Worm (Caenorhabditis elegans) whole organism, young adult: ENCODE measurements around the gene nspc-20.

Experiments
- F52B5.7 ChIP-seq: sonication (generic microtip); optimal IDR thresholded peaks from 2 replicates; lab custom pipeline; 2016; ENCODE audit warnings: mild to moderate bottlenecking, missing genetic modification characterization, missing compliant biosample characterization
- Y56A3A.18 ChIP-seq: fragments of 200-800 bp; sonication (Bioruptor generic); IDR thresholded peaks from 2 replicates; pipeline ENCODE4 v1.3.6; 2022; ENCODE audit warnings: missing genetic modification reagents, missing genetic modification characterization, missing compliant biosample characterization
- ZK185.1 ChIP-seq: sonication (generic microtip); optimal IDR thresholded peaks from 2 replicates; lab custom pipeline; 2016; ENCODE audit warnings: mild to moderate bottlenecking, missing genetic modification characterization, missing compliant biosample characterization; ENCODE audit not compliant: poor library complexity, severe bottlenecking
- attf-5 ChIP-seq: fragments of 200-800 bp; sonication (Bioruptor generic); optimal IDR thresholded peaks from 2 replicates; lab custom pipeline; 2018; ENCODE audit warnings: mild to moderate bottlenecking, missing genetic modification characterization, missing compliant biosample characterization
- ceh-100 ChIP-seq: fragments of 200-800 bp; sonication (Bioruptor generic); IDR thresholded peaks from 2 replicates; pipeline ENCODE4 v1.3.6; 2022; ENCODE audit warnings: missing genetic modification reagents, missing genetic modification characterization, missing compliant biosample characterization
- ceh-27 ChIP-seq: fragments of 200-800 bp; sonication (Bioruptor generic); optimal IDR thresholded peaks from 2 replicates; lab custom pipeline; 2018; ENCODE audit warnings: mild to moderate bottlenecking, missing genetic modification characterization, moderate library complexity, missing compliant biosample characterization
- ceh-58 ChIP-seq: fragments of 200-800 bp; sonication (Bioruptor generic); IDR thresholded peaks from 2 replicates; pipeline ENCODE4 v1.3.6; 2022; ENCODE audit warnings: missing genetic modification characterization, missing compliant biosample characterization
- chd-7 ChIP-seq: sonication (generic microtip); optimal IDR thresholded peaks from 2 replicates; lab custom pipeline; 2016; ENCODE audit warnings: mild to moderate bottlenecking, missing genetic modification characterization, moderate library complexity, missing compliant biosample characterization
- die-1 ChIP-seq: sonication (generic microtip); optimal IDR thresholded peaks from 2 replicates; lab custom pipeline; 2016; ENCODE audit warnings: missing genotype, mild to moderate bottlenecking, missing genetic modification characterization, missing compliant biosample characterization
- dox-1 ChIP-seq: fragments of 200-800 bp; sonication (Bioruptor generic); IDR thresholded peaks from 2 replicates; pipeline ENCODE4 v1.3.6; 2022; ENCODE audit warnings: missing genetic modification reagents, missing genetic modification characterization, missing compliant biosample characterization
- dpl-1 ChIP-seq: fragments of 150-350 bp; optimal IDR thresholded peaks from 2 replicates; lab custom pipeline; 2014; ENCODE audit warnings: missing biosample characterization, missing genetic modification reagents, missing genetic modification characterization
- egl-18 ChIP-seq: fragments of 200-800 bp; sonication (Bioruptor generic); IDR thresholded peaks from 2 replicates; pipeline ENCODE4 v1.3.6; 2022; ENCODE audit warnings: missing genetic modification reagents, missing genetic modification characterization, missing compliant biosample characterization
- fkh-3 ChIP-seq: sonication (generic microtip); optimal IDR thresholded peaks from 2 replicates; lab custom pipeline; 2016; ENCODE audit warnings: mild to moderate bottlenecking, missing genetic modification characterization, missing compliant biosample characterization
- hmg-1.2 ChIP-seq: fragments of 200-800 bp; sonication (Bioruptor generic); IDR thresholded peaks from 2 replicates; pipeline ENCODE4 v1.3.6; 2022; ENCODE audit warnings: missing genetic modification reagents, missing genetic modification characterization, missing compliant biosample characterization
- lag-1 ChIP-seq: fragments of 200-800 bp; sonication (Bioruptor generic); IDR thresholded peaks from 2 replicates; pipeline ENCODE4 v1.3.6; 2022; ENCODE audit warnings: missing genetic modification reagents, missing genetic modification characterization, missing compliant biosample characterization
- madf-3 ChIP-seq: fragments of 200-800 bp; sonication (Bioruptor generic); IDR thresholded peaks from 2 replicates; pipeline ENCODE4 v1.3.6; 2022; ENCODE audit warnings: missing genetic modification reagents, missing genetic modification characterization, missing compliant biosample characterization
- madf-6 ChIP-seq: fragments of 200-800 bp; sonication (Bioruptor generic); IDR thresholded peaks from 2 replicates; pipeline ENCODE4 v1.3.6; 2022; ENCODE audit warnings: missing genetic modification reagents, missing genetic modification characterization, missing compliant biosample characterization
- madf-8 ChIP-seq: fragments of 200-800 bp; sonication (Bioruptor generic); conservative IDR thresholded peaks from 2 replicates; pipeline ENCODE4 v1.3.6; 2022; ENCODE audit warnings: missing genetic modification reagents, missing genetic modification characterization, missing compliant biosample characterization
- mel-28 ChIP-seq: sonication (generic microtip); optimal IDR thresholded peaks from 2 replicates; lab custom pipeline; 2016; ENCODE audit warnings: borderline replicate concordance, mild to moderate bottlenecking, missing genetic modification characterization, missing compliant biosample characterization
- nfya-1 ChIP-seq: sonication (generic microtip); optimal IDR thresholded peaks from 2 replicates; lab custom pipeline; 2017; ENCODE audit warnings: antibody characterized with exemption, missing compliant biosample characterization, missing genetic modification characterization, borderline replicate concordance; ENCODE audit not compliant: insufficient read depth
- nhr-179 ChIP-seq: sonication (generic microtip); optimal IDR thresholded peaks from 2 replicates; lab custom pipeline; 2016; ENCODE audit warnings: mild to moderate bottlenecking, missing genetic modification characterization, missing compliant biosample characterization
- nhr-80 ChIP-seq: sonication (generic microtip); optimal IDR thresholded peaks from 2 replicates; lab custom pipeline; 2016; ENCODE audit warnings: missing genetic modification characterization, missing compliant biosample characterization
- pha-4 ChIP-seq: fragments of 150-350 bp; sonication (generic microtip); optimal IDR thresholded peaks from 2 replicates; lab custom pipeline; 2014; ENCODE audit warnings: missing biosample characterization, missing genetic modification reagents, missing genetic modification characterization
- rcor-1 ChIP-seq: fragments of 200-800 bp; sonication (Bioruptor generic); IDR thresholded peaks from 2 replicates; pipeline ENCODE4 v1.3.6; 2022; ENCODE audit warnings: missing genetic modification reagents, missing genetic modification characterization, missing compliant biosample characterization
- rec-8 ChIP-seq, 2 experiments: sonication (generic microtip); optimal IDR thresholded peaks; 2 replicates each; lab custom pipeline; 2016; ENCODE audit warnings: mild to moderate bottlenecking in 2 of 2, missing genetic modification characterization in 2 of 2, missing genetic modification reagents in 2 of 2, missing genotype in 2 of 2, missing biosample characterization in 1 of 2, missing compliant biosample characterization in 1 of 2, moderate library complexity in 1 of 2
- sea-2 ChIP-seq: fragments of 200-800 bp; sonication (Bioruptor generic); IDR thresholded peaks from 2 replicates; pipeline ENCODE4 v1.3.6; 2022; ENCODE audit warnings: missing genetic modification characterization, missing compliant biosample characterization
- sptf-2 ChIP-seq: fragments of 200-800 bp; sonication (Bioruptor generic); optimal IDR thresholded peaks from 2 replicates; lab custom pipeline; 2018; ENCODE audit warnings: mild to moderate bottlenecking, missing genetic modification characterization, missing compliant biosample characterization
- tbx-9 ChIP-seq: sonication (generic microtip); optimal IDR thresholded peaks from 2 replicates; lab custom pipeline; 2016; ENCODE audit warnings: borderline replicate concordance, missing genetic modification characterization, inconsistent platforms, missing compliant biosample characterization
- unc-62 ChIP-seq: fragments of 150-350 bp; optimal IDR thresholded peaks from 2 replicates; lab custom pipeline; 2014; ENCODE audit warnings: missing biosample characterization, missing genetic modification reagents, missing genetic modification characterization
- ztf-22 ChIP-seq: fragments of 200-800 bp; sonication (Bioruptor generic); optimal IDR thresholded peaks from 2 replicates; lab custom pipeline; 2018; ENCODE audit warnings: mild to moderate bottlenecking, missing genetic modification characterization, moderate library complexity, missing compliant biosample characterization

Gene nspc-20

ce11 chrX:14499830-14500409 is 30.1 kb downstream of the nspc-20 start:
- TF ChIP-seq unc-62 (peak; percentile 17), ceh-58 (GFP tag; lab: Robert Waterston, UW) (no peak)
- TF ChIP-seq, all 124 proteins: peak for 1

- TF ChIP-seq mel-28 (tag; lab: Kevin White, UChicago), result no peak
- TF ChIP-seq sea-2 (GFP tag; lab: Robert Waterston, UW), result no peak
- TF ChIP-seq rec-8 (tag; optimal IDR thresholded peaks at IDR 0.05; lab: Kevin White, UChicago), result no peak
- TF ChIP-seq dpl-1 (GFP tag; lab: Kevin White, UChicago), result no peak
- TF ChIP-seq madf-6 (GFP tag; lab: Robert Waterston, UW), result no peak
- peak; percentile 3 for TF ChIP-seq nhr-80 (tag; lab: Kevin White, UChicago)
These were observed 33.5 kb downstream of the nspc-20 start for ce11 chrX:14496545-14496944.

ce11 chrX:14495785-14496184 is 34.2 kb downstream of the nspc-20 start, which contains the start of gene ztf-14:
Gene ztf-14, plus strand, starts transcription at chrX:14496085.
- TF ChIP-seq Y56A3A.18 (GFP tag; lab: Robert Waterston, UW), result no peak
- TF ChIP-seq nfya-1, result no peak
- TF ChIP-seq fkh-3 (tag; lab: Kevin White, UChicago), result no peak
- TF ChIP-seq madf-8 (GFP tag; lab: Robert Waterston, UW), result no peak
- TF ChIP-seq ceh-27 (GFP tag; lab: Kevin White, UChicago), result no peak
- no peak for TF ChIP-seq madf-3
- no peak for TF ChIP-seq sptf-2 (GFP tag; lab: Kevin White, UChicago)
- no peak for TF ChIP-seq ZK185.1 (tag; lab: Kevin White, UChicago)
- no peak for TF ChIP-seq lag-1 (GFP tag; lab: Robert Waterston, UW)
- no peak for TF ChIP-seq dox-1 (GFP tag; lab: Robert Waterston, UW)

- TF ChIP-seq pha-4 (tag; lab: Kevin White, UChicago) (no peak), egl-18 (GFP tag; lab: Robert Waterston, UW) (0 out of 2 replicates have a peak, but pooled peaks have one; percentile 6)
These were observed 34.9 kb downstream of the nspc-20 start for ce11 chrX:14495075-14495474.

ce11 chrX:14492441-14492840 is 37.6 kb downstream of the nspc-20 start:
- TF ChIP-seq hmg-1.2 (GFP tag; lab: Robert Waterston, UW), result no peak
- TF ChIP-seq chd-7 (tag; lab: Kevin White, UChicago), result no peak
- no peak for TF ChIP-seq madf-3
- no peak for TF ChIP-seq attf-5 (GFP tag; lab: Kevin White, UChicago)
- no peak for TF ChIP-seq nhr-80 (tag; lab: Kevin White, UChicago)
- TF ChIP-seq nhr-179 (tag; lab: Kevin White, UChicago), result no peak
- TF ChIP-seq, all 124 proteins: peak for 0

- TF ChIP-seq ceh-100 (GFP tag; lab: Robert Waterston, UW) (no peak), F52B5.7 (tag; lab: Kevin White, UChicago) (no peak), die-1 (no peak), rcor-1 (no peak), tbx-9 (tag; lab: Kevin White, UChicago) (no peak), ztf-22 (no peak)
These were observed 38.9 kb downstream of the nspc-20 start for ce11 chrX:14491103-14491502.
